Fruit fly (Drosophila melanogaster) whole organism, embryonic: ENCODE data around the gene CG14715.

ENCODE experiments used
- B-H1 ChIP-seq: fragments of 200-800 bp; sonication (Bioruptor generic); IDR thresholded peaks from 3 replicates; pipeline ENCODE4 v1.3.6; 2022; ENCODE audit warnings: missing biosample characterization, missing genetic modification characterization
- CG10366 ChIP-seq: fragments of 200-800 bp; sonication (Bioruptor generic); IDR thresholded peaks from 2 replicates; pipeline ENCODE4 v1.3.6; 2022; ENCODE audit warnings: missing biosample characterization, missing genetic modification characterization
- CG10654 ChIP-seq: fragments of 200-800 bp; sonication (Bioruptor generic); optimal IDR thresholded peaks from 2 replicates; lab custom pipeline; 2016; ENCODE audit warnings: missing biosample characterization, missing genetic modification characterization
- CG12942 ChIP-seq: fragments of 200-800 bp; sonication (Bioruptor generic); optimal IDR thresholded peaks from 3 replicates; lab custom pipeline; 2016; ENCODE audit warnings: missing biosample characterization, missing genetic modification characterization
- CG13624 ChIP-seq: fragments of 200-800 bp; sonication (Bioruptor generic); optimal IDR thresholded peaks from 2 replicates; lab custom pipeline; 2016; ENCODE audit warnings: missing biosample characterization, missing genetic modification characterization
- CG14014 ChIP-seq: fragments of 200-800 bp; sonication (Bioruptor generic); IDR thresholded peaks from 2 replicates; pipeline ENCODE4 v1.3.6; 2022; ENCODE audit warnings: missing biosample characterization, missing genetic modification characterization
- CG1529 ChIP-seq: fragments of 200-800 bp; sonication (Bioruptor generic); optimal IDR thresholded peaks from 3 replicates; lab custom pipeline; 2018; ENCODE audit warnings: missing biosample characterization, missing genetic modification characterization
- CG15696 ChIP-seq: fragments of 200-800 bp; sonication (Bioruptor generic); optimal IDR thresholded peaks from 2 replicates; lab custom pipeline; 2019; ENCODE audit warnings: missing biosample characterization, mild to moderate bottlenecking, missing genetic modification characterization, moderate library complexity
- CG17802 ChIP-seq: fragments of 200-800 bp; sonication (Bioruptor generic); optimal IDR thresholded peaks from 2 replicates; lab custom pipeline; 2018; ENCODE audit warnings: missing biosample characterization, mild to moderate bottlenecking, missing genetic modification characterization, moderate library complexity
- CG2712 ChIP-seq: fragments of 200-800 bp; optimal IDR thresholded peaks from 3 replicates; lab custom pipeline; 2019; ENCODE audit warnings: missing biosample characterization, mild to moderate bottlenecking, missing genetic modification characterization, moderate library complexity
- CG2889 ChIP-seq: fragments of 200-800 bp; sonication (Bioruptor generic); IDR thresholded peaks from 3 replicates; pipeline ENCODE4 v1.3.6; 2022; ENCODE audit warnings: missing biosample characterization, missing genetic modification characterization
- CG30020 ChIP-seq: fragments of 200-800 bp; optimal IDR thresholded peaks from 2 replicates; lab custom pipeline; 2019; ENCODE audit warnings: missing biosample characterization, mild to moderate bottlenecking, missing genetic modification characterization, moderate library complexity
- CG30403 ChIP-seq: fragments of 200-800 bp; sonication (Bioruptor generic); optimal IDR thresholded peaks from 3 replicates; lab custom pipeline; 2016; ENCODE audit warnings: missing biosample characterization, missing genetic modification characterization
- CG3407 ChIP-seq: fragments of 200-800 bp; sonication (Bioruptor generic); optimal IDR thresholded peaks from 2 replicates; lab custom pipeline; 2018; ENCODE audit warnings: missing biosample characterization, mild to moderate bottlenecking, missing genetic modification characterization
- CG3847 ChIP-seq: fragments of 200-800 bp; sonication (Bioruptor generic); IDR thresholded peaks from 2 replicates; pipeline ENCODE4 v1.3.6; 2022; ENCODE audit warnings: missing biosample characterization, missing genetic modification characterization
- CG4617 ChIP-seq: fragments of 200-800 bp; sonication (Bioruptor generic); optimal IDR thresholded peaks from 3 replicates; lab custom pipeline; 2016; ENCODE audit warnings: missing biosample characterization, missing genetic modification characterization, borderline replicate concordance
- CG6689 ChIP-seq: fragments of 200-800 bp; sonication (Bioruptor generic); IDR thresholded peaks from 2 replicates; pipeline ENCODE4 v1.3.6; 2022; ENCODE audit warnings: missing biosample characterization, missing genetic modification characterization
- CG7357 ChIP-seq: fragments of 200-800 bp; sonication (Bioruptor generic); IDR thresholded peaks from 3 replicates; pipeline ENCODE4 v1.3.6; 2022; ENCODE audit warnings: missing biosample characterization, missing genetic modification characterization
- CG7987 ChIP-seq: fragments of 200-800 bp; sonication (Bioruptor generic); optimal IDR thresholded peaks from 2 replicates; lab custom pipeline; 2018; ENCODE audit warnings: missing biosample characterization, mild to moderate bottlenecking, missing genetic modification characterization, moderate library complexity
- CG8089 ChIP-seq: fragments of 200-800 bp; sonication (Bioruptor generic); optimal IDR thresholded peaks from 3 replicates; lab custom pipeline; 2016; ENCODE audit warnings: missing biosample characterization, missing genetic modification characterization
- CG8944 ChIP-seq: fragments of 200-800 bp; sonication (Bioruptor generic); optimal IDR thresholded peaks from 3 replicates; lab custom pipeline; 2016; ENCODE audit warnings: missing biosample characterization, missing genetic modification characterization
- D ChIP-seq, 2 experiments: fragments of 200-800 bp in 1 of 2; fragments of >200 bp in 1 of 2; sonication (Bioruptor generic) in 1 of 2; optimal IDR thresholded peaks; 2 replicates in 1 of 2; 3 replicates in 1 of 2; lab custom pipeline; 2017; ENCODE audit warnings: mild to moderate bottlenecking in 1 of 2, missing biosample characterization in 1 of 2, missing genetic modification characterization in 1 of 2, missing genetic modification reagents in 1 of 2
- Dek ChIP-seq: fragments of 200-800 bp; sonication (Bioruptor generic); optimal IDR thresholded peaks from 3 replicates; lab custom pipeline; 2019; ENCODE audit warnings: missing biosample characterization, mild to moderate bottlenecking, missing genetic modification characterization, moderate library complexity
- Elba2 ChIP-seq: fragments of 200-800 bp; sonication (Bioruptor generic); optimal IDR thresholded peaks from 3 replicates; lab custom pipeline; 2016; ENCODE audit warnings: missing biosample characterization, missing genetic modification characterization
- Ets97D ChIP-seq: fragments of 200-800 bp; sonication (Bioruptor generic); optimal IDR thresholded peaks from 3 replicates; lab custom pipeline; 2016; ENCODE audit warnings: missing biosample characterization, missing genetic modification characterization
- Fer3 ChIP-seq: fragments of 200-800 bp; sonication (Bioruptor generic); optimal IDR thresholded peaks from 2 replicates; lab custom pipeline; 2018; ENCODE audit warnings: missing biosample characterization, mild to moderate bottlenecking, missing genetic modification characterization, moderate library complexity
- H15 ChIP-seq: fragments of 200-800 bp; sonication (Bioruptor generic); IDR thresholded peaks from 3 replicates; pipeline ENCODE4 v1.3.6; 2022; ENCODE audit warnings: missing biosample characterization, missing genetic modification characterization
- H2.0 ChIP-seq: fragments of 200-800 bp; sonication (Bioruptor generic); IDR thresholded peaks from 2 replicates; pipeline ENCODE4 v1.3.6; 2022; ENCODE audit warnings: missing biosample characterization, missing genetic modification characterization
- Hr39 ChIP-seq: fragments of >200 bp; optimal IDR thresholded peaks from 2 replicates; lab custom pipeline; 2017
- Myb ChIP-seq: fragments of 200-800 bp; sonication (Bioruptor generic); optimal IDR thresholded peaks from 2 replicates; lab custom pipeline; 2016; ENCODE audit warnings: missing biosample characterization, missing genetic modification characterization
- NC2α ChIP-seq: fragments of 200-800 bp; sonication (Bioruptor generic); optimal IDR thresholded peaks from 2 replicates; lab custom pipeline; 2016; ENCODE audit warnings: missing biosample characterization, missing genetic modification characterization
- Nf-YB ChIP-seq: fragments of 200-800 bp; sonication (Bioruptor generic); optimal IDR thresholded peaks from 3 replicates; lab custom pipeline; 2019; ENCODE audit warnings: missing biosample characterization, mild to moderate bottlenecking, missing genetic modification characterization, moderate library complexity
- Opbp ChIP-seq: fragments of 200-800 bp; sonication (Bioruptor generic); IDR thresholded peaks from 3 replicates; pipeline ENCODE4 v1.3.6; 2022; ENCODE audit warnings: missing biosample characterization, missing genetic modification characterization; ENCODE audit not compliant: partially characterized antibody
- Stat92E ChIP-seq, 3 experiments: fragments of >200 bp in 2 of 3; fragments of 200-800 bp in 1 of 3; sonication (Bioruptor generic) in 1 of 3; optimal IDR thresholded peaks; 2 replicates each; lab custom pipeline; 2017 to 2019; ENCODE audit warnings: missing biosample characterization in 3 of 3, missing genetic modification characterization in 3 of 3, mild to moderate bottlenecking in 1 of 3, moderate library complexity in 1 of 3
- ash1 ChIP-seq: fragments of 200-800 bp; sonication (Bioruptor generic); optimal IDR thresholded peaks from 2 replicates; lab custom pipeline; 2018; ENCODE audit warnings: missing biosample characterization, mild to moderate bottlenecking, missing genetic modification characterization
- bbx ChIP-seq: fragments of 200-800 bp; sonication (Bioruptor generic); IDR thresholded peaks from 2 replicates; pipeline ENCODE4 v1.3.6; 2022; ENCODE audit warnings: missing biosample characterization, missing genetic modification characterization; ENCODE audit not compliant: partially characterized antibody
- dati ChIP-seq: fragments of 200-800 bp; sonication (Bioruptor generic); IDR thresholded peaks from 2 replicates; pipeline ENCODE4 v1.3.6; 2022; ENCODE audit warnings: missing biosample characterization, missing genetic modification characterization
- gsb-n ChIP-seq: fragments of 200-800 bp; sonication (Bioruptor generic); optimal IDR thresholded peaks from 3 replicates; lab custom pipeline; 2018; ENCODE audit warnings: missing biosample characterization, mild to moderate bottlenecking, missing genetic modification characterization
- ind ChIP-seq: fragments of 200-800 bp; sonication (Bioruptor generic); optimal IDR thresholded peaks from 3 replicates; lab custom pipeline; 2016; ENCODE audit warnings: missing biosample characterization, missing genetic modification characterization
- jigr1 ChIP-seq: fragments of 200-800 bp; sonication (Bioruptor generic); IDR thresholded peaks from 3 replicates; pipeline ENCODE4 v1.3.6; 2022; ENCODE audit warnings: missing biosample characterization, missing genetic modification characterization
- lov ChIP-seq, 2 experiments: fragments of 200-800 bp in 1 of 2; fragments of >200 bp in 1 of 2; sonication (Bioruptor generic) in 1 of 2; IDR thresholded peaks in 1 of 2; optimal IDR thresholded peaks in 1 of 2; 2 replicates in 1 of 2; 3 replicates in 1 of 2; pipeline versions ENCODE4 v1.3.6 to Lab custom; 2017 to 2022; ENCODE audit warnings: missing biosample characterization in 1 of 2, missing genetic modification characterization in 1 of 2
- nau ChIP-seq: fragments of 200-800 bp; sonication (Bioruptor generic); optimal IDR thresholded peaks from 3 replicates; lab custom pipeline; 2017; ENCODE audit warnings: missing biosample characterization, mild to moderate bottlenecking, missing genetic modification characterization, missing genetic modification reagents
- nom ChIP-seq: fragments of 200-800 bp; sonication (Bioruptor generic); optimal IDR thresholded peaks from 2 replicates; lab custom pipeline; 2017; ENCODE audit warnings: missing biosample characterization, missing genetic modification characterization, mild to moderate bottlenecking, moderate library complexity, missing genetic modification reagents
- odd ChIP-seq: fragments of 200-800 bp; sonication (Bioruptor generic); optimal IDR thresholded peaks from 2 replicates; lab custom pipeline; 2017; ENCODE audit warnings: missing biosample characterization, mild to moderate bottlenecking, missing genetic modification characterization
- prd ChIP-seq, 3 experiments: fragments of >200 bp in 2 of 3; fragments of 200-800 bp in 1 of 3; sonication (Bioruptor generic) in 1 of 3; optimal IDR thresholded peaks in 2 of 3; IDR thresholded peaks in 1 of 3; 2 replicates in 2 of 3; 3 replicates in 1 of 3; pipeline versions ENCODE4 v1.3.6 to Lab custom; 2017 to 2022; ENCODE audit warnings: missing biosample characterization in 1 of 3, missing genetic modification characterization in 1 of 3
- slou ChIP-seq: fragments of 200-800 bp; sonication (Bioruptor generic); optimal IDR thresholded peaks from 3 replicates; lab custom pipeline; 2016; ENCODE audit warnings: missing biosample characterization, missing genetic modification characterization
- toy ChIP-seq: fragments of 200-800 bp; sonication (Bioruptor generic); IDR thresholded peaks from 2 replicates; pipeline ENCODE4 v1.3.6; 2022; ENCODE audit warnings: missing biosample characterization, missing genetic modification characterization
- vnd ChIP-seq: fragments of 200-800 bp; sonication (Bioruptor generic); IDR thresholded peaks from 3 replicates; pipeline ENCODE4 v1.3.6; 2022; ENCODE audit warnings: missing biosample characterization, missing genetic modification characterization; ENCODE audit not compliant: partially characterized antibody

CG14715 gene

dm6 chr3R:11673955-11674663 lies at the start of gene CG14715 (continued):
- TF ChIP-seq CG3407 (GFP tag; lab: Kevin White, UChicago) (no peak), CG2889 (GFP tag; lab: Robert Waterston, UW) (no peak), CG10366 (no peak), Stat92E (GFP tag; optimal IDR thresholded peaks at IDR 0.05; lab: Kevin White, UChicago) (no peak), B-H1 (GFP tag; lab: Robert Waterston, UW) (0 out of 3 replicates have a peak, but pooled peaks have one; percentile 16), CG12942 (GFP tag; lab: Kevin White, UChicago) (peak; percentile 25), nom (GFP tag; lab: Kevin White, UChicago) (no peak), CG1529 (no peak), vnd (GFP tag; lab: Robert Waterston, UW) (no peak), CG30020 (tag; lab: Kevin White, UChicago) (peak; percentile 55), bbx (GFP tag; lab: Robert Waterston, UW) (no peak), H15 (no peak), slou (no peak), ind (GFP tag; lab: Kevin White, UChicago) (peak; percentile 44), CG8944 (GFP tag; lab: Kevin White, UChicago) (peak; percentile 35), Fer3 (tag; lab: Kevin White, UChicago) (peak; percentile 3), lov (optimal IDR thresholded peaks at IDR 0.05; lab: Kevin White, UChicago) (no peak), lov (GFP tag; IDR thresholded peaks at IDR 0.05; lab: Robert Waterston, UW) (no peak), Opbp (no peak), CG8089 (GFP tag; lab: Kevin White, UChicago) (no peak), CG15696 (tag; lab: Kevin White, UChicago) (peak; percentile 41), CG2712 (tag; lab: Kevin White, UChicago) (peak; percentile 58), CG13624 (GFP tag; lab: Kevin White, UChicago) (peak; percentile 51), Hr39 (lab: Kevin White, UChicago) (no peak), CG30403 (GFP tag; lab: Kevin White, UChicago) (peak; percentile 72), NC2α (GFP tag; lab: Kevin White, UChicago) (no peak), Nf-YB (GFP tag; lab: Kevin White, UChicago) (peak; percentile 8), CG7357 (peak; percentile 98), odd (GFP tag; lab: Kevin White, UChicago) (no peak), CG6689 (peak; percentile 70), CG3847 (peak; percentile 72), toy (GFP tag; lab: Robert Waterston, UW) (no peak), CG10654 (GFP tag; lab: Kevin White, UChicago) (peak; percentile 26), CG17802 (tag; lab: Kevin White, UChicago) (peak; percentile 65), dati (GFP tag; lab: Robert Waterston, UW) (no peak), Dek (tag; lab: Kevin White, UChicago) (peak; percentile 38), Myb (GFP tag; lab: Kevin White, UChicago) (peak; percentile 28), prd (optimal IDR thresholded peaks at IDR 0.05; lab: Kevin White, UChicago) (no peak), prd (GFP tag; IDR thresholded peaks at IDR 0.05; lab: Robert Waterston, UW) (peak; percentile 71), Ets97D (peak; percentile 53), CG7987 (no peak), jigr1 (no peak), D (optimal IDR thresholded peaks at IDR 0.05; lab: Kevin White, UChicago) (no peak), D (GFP tag; optimal IDR thresholded peaks at IDR 0.05; lab: Kevin White, UChicago) (no peak), ash1 (GFP tag; lab: Kevin White, UChicago) (no peak), gsb-n (tag; lab: Kevin White, UChicago) (no peak), CG4617 (peak; percentile 68), CG14014 (GFP tag; lab: Robert Waterston, UW) (peak; percentile 13; the same call in 1 of the 2 replicates), Elba2 (peak; percentile 4), nau (GFP tag; lab: Kevin White, UChicago) (no peak), H2.0 (GFP tag; lab: Robert Waterston, UW) (peak; percentile 47; the same call in 1 of the 2 replicates)
